Worm (Caenorhabditis elegans): ENCODE data around the gene tofu-2.
A peak's percentile ranks its signal among the peaks of the same experiment; 100 is the strongest.

The tofu-2 gene

ce11 chrV:7069605-7070004, 18.6 kb upstream of the tofu-2 start (continued):
- no peak for TF ChIP-seq egl-18 (GFP tag; IDR thresholded peaks at IDR 0.05)
- peak; percentile 85 for TF ChIP-seq tbp1 (GFP tag; optimal IDR thresholded peaks at IDR 0.05)
- no peak for TF ChIP-seq efl-1 (GFP tag; optimal IDR thresholded peaks at IDR 0.05)
- no peak for TF ChIP-seq ztf-18 (tag; optimal IDR thresholded peaks at IDR 0.05)
- no peak for TF ChIP-seq snpc-1.3 (tag; optimal IDR thresholded peaks at IDR 0.05; ENCODE audit: insufficient read depth)
- TF ChIP-seq ztf-25 (GFP tag; IDR thresholded peaks at IDR 0.05), result 0 out of 2 replicates have a peak, but pooled peaks have one; percentile 40
- TF ChIP-seq dpl-1 (GFP tag; optimal IDR thresholded peaks at IDR 0.05), result no peak
- TF ChIP-seq chd-7 (tag; optimal IDR thresholded peaks at IDR 0.05), result no peak
- TF ChIP-seq B0035.1 (tag; optimal IDR thresholded peaks at IDR 0.05), result no peak
- TF ChIP-seq ZK185.1 (tag; optimal IDR thresholded peaks at IDR 0.05; ENCODE audit: poor library complexity, severe bottlenecking), result no peak
- no peak for TF ChIP-seq tbx-9 (tag; optimal IDR thresholded peaks at IDR 0.05; ENCODE audit: borderline replicate concordance)
- TF ChIP-seq B0261.1 (tag; optimal IDR thresholded peaks at IDR 0.05), result peak; percentile 64
- TF ChIP-seq snpc-4 (GFP tag; optimal IDR thresholded peaks at IDR 0.05), result no peak
- peak in 1 of 4 experiments; percentile 8 for TF ChIP-seq snpc-4 (tag; optimal IDR thresholded peaks at IDR 0.05)
- 0 out of 2 replicates have a peak, but pooled peaks have one; percentile 10 for TF ChIP-seq hmg-1.2 (GFP tag; IDR thresholded peaks at IDR 0.05)

ce11 chrV:7068861-7069260, 17.8 kb upstream of the tofu-2 start:
- TF ChIP-seq attf-3 (GFP tag; conservative IDR thresholded peaks at IDR 0.05) (no peak), D2030.7 (GFP tag; IDR thresholded peaks at IDR 0.05) (no peak)

- TF ChIP-seq ztf-18 (tag; optimal IDR thresholded peaks at IDR 0.05), result no peak
Measured at ce11 chrV:7065226-7065625, 14.2 kb upstream of the tofu-2 start, which contains the start of gene Y57E12AR.1. Gene Y57E12AR.1 (minus strand): TSS chrV:7065326.

- TF ChIP-seq madf-6 (GFP tag; IDR thresholded peaks at IDR 0.05), result peak; percentile 36
- TF ChIP-seq ekl-4 (GFP tag; IDR thresholded peaks at IDR 0.05), result peak; percentile 5; the same call in 1 of the 2 replicates
- peak; percentile 88 for TF ChIP-seq snpc-1.1 (tag; optimal IDR thresholded peaks at IDR 0.05; ENCODE audit: insufficient read depth)
- peak; percentile 82 for TF ChIP-seq snpc-4 (GFP tag; optimal IDR thresholded peaks at IDR 0.05)
- TF ChIP-seq snpc-4 (tag; optimal IDR thresholded peaks at IDR 0.05), result peak in 3 of 4 experiments; percentile 88 to 95 (median 94)
- TF ChIP-seq hmg-1.2 (GFP tag; IDR thresholded peaks at IDR 0.05), result peak; percentile 43
- TF ChIP-seq snpc-3.4 (tag; optimal IDR thresholded peaks at IDR 0.05), result peak; percentile 43
Measured at ce11 chrV:7062790-7063189, 11.7 kb upstream of the tofu-2 start, which contains the start of gene tmem-258. Gene tmem-258 (plus strand): TSS chrV:7063174.

ce11 chrV:7060396-7060795, 9.3 kb upstream of the tofu-2 start, which contains the start of the genes Y57E12AL.6 and Y57E12AL.1:
Gene Y57E12AL.6 (minus strand): TSS chrV:7060470.
Gene Y57E12AL.1 (plus strand): TSS chrV:7060530.
- TF ChIP-seq snpc-4 (GFP tag; optimal IDR thresholded peaks at IDR 0.05) (peak; percentile 58), snpc-4 (tag; optimal IDR thresholded peaks at IDR 0.05) (peak; percentile 73 to 83 (median 81)), nhr-90 (tag; optimal IDR thresholded peaks at IDR 0.05) (no peak), ZK185.1 (tag; optimal IDR thresholded peaks at IDR 0.05; ENCODE audit: poor library complexity, severe bottlenecking) (peak; percentile 78), nhr-179 (tag; optimal IDR thresholded peaks at IDR 0.05) (no peak), lir-1 (GFP tag; conservative IDR thresholded peaks at IDR 0.05) (0 out of 2 replicates have a peak, but pooled peaks have one; percentile 24), B0336.3 (GFP tag; IDR thresholded peaks at IDR 0.05) (peak; percentile 65; the same call in 1 of the 2 replicates), F39B2.1 (GFP tag; IDR thresholded peaks at IDR 0.05) (no peak), ccch-3 (GFP tag; optimal IDR thresholded peaks at IDR 0.05) (no peak), Y67H2A.10 (GFP tag; conservative IDR thresholded peaks at IDR 0.05) (0 out of 2 replicates have a peak, but pooled peaks have one; percentile 19), T07F8.4 (tag; optimal IDR thresholded peaks at IDR 0.05) (no peak), zfh-2 (GFP tag; conservative IDR thresholded peaks at IDR 0.05) (0 out of 2 replicates have a peak, but pooled peaks have one; percentile 15), nfya-1 (tag; optimal IDR thresholded peaks at IDR 0.05; ENCODE audit: borderline replicate concordance, insufficient read depth) (no peak), K11D2.4 (GFP tag; IDR thresholded peaks at IDR 0.05) (peak; percentile 78), C06A6.2 (GFP tag; conservative IDR thresholded peaks at IDR 0.05) (0 out of 2 replicates have a peak, but pooled peaks have one; percentile 45), sptf-2 (GFP tag; optimal IDR thresholded peaks at IDR 0.05) (no peak), Y56A3A.18 (GFP tag; IDR thresholded peaks at IDR 0.05) (no peak), rcor-1 (GFP tag; IDR thresholded peaks at IDR 0.05) (peak; percentile 43; the same call in 1 of the 2 replicates), gei-17 (GFP tag; optimal IDR thresholded peaks at IDR 0.05) (peak; percentile 35), mcd-1 (GFP tag; IDR thresholded peaks at IDR 0.05) (peak; percentile 80), chd-7 (tag; optimal IDR thresholded peaks at IDR 0.05) (no peak), dpff-1 (tag; optimal IDR thresholded peaks at IDR 0.05) (no peak)

Measured in whole organism, young adult.